Worm (Caenorhabditis elegans): ENCODE measurements around the gene cyp-33C12.

Gene cyp-33C12

ce11 chrV:2250126-2250590, 46.0 kb upstream of the cyp-33C12 start, which contains the start of gene cyp-33C7 (continued):
- TF ChIP-seq lin-38 (GFP tag; IDR thresholded peaks at IDR 0.05) = no peak
- no peak for TF ChIP-seq daf-19 (GFP tag; conservative IDR thresholded peaks at IDR 0.05)
- no peak for TF ChIP-seq nhr-11 (tag; optimal IDR thresholded peaks at IDR 0.05)
- no peak for TF ChIP-seq F26F4.8 (GFP tag; conservative IDR thresholded peaks at IDR 0.05)
- no peak for TF ChIP-seq ZK546.5 (tag; optimal IDR thresholded peaks at IDR 0.05)
- TF ChIP-seq fos-1 (tag; optimal IDR thresholded peaks at IDR 0.05) = no peak
- TF ChIP-seq egl-43 (GFP tag; IDR thresholded peaks at IDR 0.05) = no peak
- 0 out of 2 replicates have a peak, but pooled peaks have one; percentile 39 for TF ChIP-seq tra-1 (GFP tag; IDR thresholded peaks at IDR 0.05)
- no peak for TF ChIP-seq pha-4 (GFP tag; IDR thresholded peaks at IDR 0.05)
- TF ChIP-seq pha-4 (tag; optimal IDR thresholded peaks at IDR 0.05) = no peak
- no peak for TF ChIP-seq dmd-9 (GFP tag; IDR thresholded peaks at IDR 0.05)
- TF ChIP-seq Y105C5A.15 (GFP tag; IDR thresholded peaks at IDR 0.05) = no peak
- no peak for TF ChIP-seq snpc-4 (tag; optimal IDR thresholded peaks at IDR 0.05)
- no peak for TF ChIP-seq ceh-44 (GFP tag; IDR thresholded peaks at IDR 0.05)
- TF ChIP-seq lir-3 (tag; optimal IDR thresholded peaks at IDR 0.05) = no peak
- TF ChIP-seq daf-12 (tag; optimal IDR thresholded peaks at IDR 0.05) = no peak
- peak; percentile 27 for TF ChIP-seq nhr-6 (tag; optimal IDR thresholded peaks at IDR 0.05)
- TF ChIP-seq hlh-30 (tag; optimal IDR thresholded peaks at IDR 0.05; ENCODE audit: insufficient read depth) = peak; percentile 90
- TF ChIP-seq set-16 (GFP tag; IDR thresholded peaks at IDR 0.05) = no peak
- TF ChIP-seq lin-13 (GFP tag; optimal IDR thresholded peaks at IDR 0.05) = no peak
- TF ChIP-seq cey-2 (tag; optimal IDR thresholded peaks at IDR 0.05; ENCODE audit: borderline replicate concordance, insufficient read depth) = no peak
- TF ChIP-seq ZK337.2 (GFP tag; IDR thresholded peaks at IDR 0.05) = no peak
- no peak for TF ChIP-seq F10B5.3 (tag; optimal IDR thresholded peaks at IDR 0.05)
- no peak for TF ChIP-seq Y48G9A.11 (GFP tag; IDR thresholded peaks at IDR 0.05)
- TF ChIP-seq nhr-42 (GFP tag; IDR thresholded peaks at IDR 0.05) = no peak
- TF ChIP-seq dve-1 (tag; optimal IDR thresholded peaks at IDR 0.05; ENCODE audit: insufficient read depth) = peak; percentile 87
- TF ChIP-seq mes-2 (tag; optimal IDR thresholded peaks at IDR 0.05; ENCODE audit: poor library complexity, severe bottlenecking) = peak; percentile 44
- no peak for TF ChIP-seq D1046.2 (GFP tag; IDR thresholded peaks at IDR 0.05)
- TF ChIP-seq nhr-111 (GFP tag; optimal IDR thresholded peaks at IDR 0.05) = no peak
- no peak for TF ChIP-seq vab-7 (GFP tag; IDR thresholded peaks at IDR 0.05)
- TF ChIP-seq Y5F2A.4 (GFP tag; optimal IDR thresholded peaks at IDR 0.05) = no peak
- TF ChIP-seq hmg-1.1 (GFP tag; IDR thresholded peaks at IDR 0.05) = no peak
- no peak for TF ChIP-seq egl-27 (tag; optimal IDR thresholded peaks at IDR 0.05)
- no peak for TF ChIP-seq zip-11 (GFP tag; IDR thresholded peaks at IDR 0.05)
- no peak for TF ChIP-seq aly-2 (tag; optimal IDR thresholded peaks at IDR 0.05)
- TF ChIP-seq nhr-77 (tag; optimal IDR thresholded peaks at IDR 0.05) = peak; percentile 89
- TF ChIP-seq F49E8.2 (tag; optimal IDR thresholded peaks at IDR 0.05; ENCODE audit: borderline replicate concordance) = no peak
- peak; percentile 65 for TF ChIP-seq pqm-1 (tag; optimal IDR thresholded peaks at IDR 0.05)
- no peak for TF ChIP-seq zip-2 (tag; optimal IDR thresholded peaks at IDR 0.05)
- TF ChIP-seq Y75B8A.6 (GFP tag; IDR thresholded peaks at IDR 0.05) = no peak
- TF ChIP-seq nhr-28 (tag; optimal IDR thresholded peaks at IDR 0.05) = peak; percentile 98
- TF ChIP-seq duxl-1 (tag; optimal IDR thresholded peaks at IDR 0.05; ENCODE audit: poor library complexity) = no peak
- TF ChIP-seq nhr-48 (tag; optimal IDR thresholded peaks at IDR 0.05) = peak; percentile 29
- peak; percentile 64 for TF ChIP-seq mep-1 (tag; optimal IDR thresholded peaks at IDR 0.05)
- TF ChIP-seq lim-7 (GFP tag; IDR thresholded peaks at IDR 0.05) = no peak
- no peak for TF ChIP-seq nhr-76 (tag; optimal IDR thresholded peaks at IDR 0.05)
- TF ChIP-seq T20F7.1 (GFP tag; optimal IDR thresholded peaks at IDR 0.05) = no peak
- no peak for TF ChIP-seq R02D3.7 (tag; optimal IDR thresholded peaks at IDR 0.05)
- no peak for TF ChIP-seq zfp-2 (tag; optimal IDR thresholded peaks at IDR 0.05)
- no peak for TF ChIP-seq ztf-11 (tag; optimal IDR thresholded peaks at IDR 0.05)
- no peak for TF ChIP-seq ceh-82 (tag; optimal IDR thresholded peaks at IDR 0.05)
- TF ChIP-seq T26A8.4 (GFP tag; IDR thresholded peaks at IDR 0.05) = no peak

Measured in whole organism, L4 larva.